Worm (Caenorhabditis elegans) whole organism, young adult: ENCODE data around the gene F13H10.8.

Experiments
- C06A6.2 ChIP-seq: fragments of 200-800 bp; sonication (Bioruptor generic); conservative IDR thresholded peaks from 2 replicates; pipeline ENCODE4 v1.3.6; 2022; ENCODE audit warnings: missing genetic modification characterization, missing compliant biosample characterization
- F22D6.2 ChIP-seq: sonication (generic microtip); optimal IDR thresholded peaks from 2 replicates; lab custom pipeline; 2016; ENCODE audit warnings: mild to moderate bottlenecking, missing genetic modification characterization, missing compliant biosample characterization
- F23B12.7 ChIP-seq: sonication (generic microtip); optimal IDR thresholded peaks from 2 replicates; lab custom pipeline; 2017; ENCODE audit warnings: missing genetic modification characterization, mild to moderate bottlenecking, missing compliant biosample characterization, antibody characterized with exemption, moderate library complexity; ENCODE audit not compliant: insufficient read depth
- F33H1.4 ChIP-seq: fragments of 200-800 bp; sonication (Bioruptor generic); IDR thresholded peaks from 2 replicates; pipeline ENCODE4 v1.3.6; 2022; ENCODE audit warnings: missing genetic modification reagents, missing genetic modification characterization, missing compliant biosample characterization
- F49E8.2 ChIP-seq: sonication (generic microtip); optimal IDR thresholded peaks from 3 replicates; lab custom pipeline; 2017; ENCODE audit warnings: missing genetic modification characterization, mild to moderate bottlenecking, missing compliant biosample characterization, antibody characterized with exemption, moderate library complexity; ENCODE audit not compliant: insufficient read depth
- F52B5.7 ChIP-seq: sonication (generic microtip); optimal IDR thresholded peaks from 2 replicates; lab custom pipeline; 2016; ENCODE audit warnings: mild to moderate bottlenecking, missing genetic modification characterization, missing compliant biosample characterization
- F55B11.4 ChIP-seq: sonication (generic microtip); optimal IDR thresholded peaks from 2 replicates; lab custom pipeline; 2016; ENCODE audit warnings: missing compliant biosample characterization, missing genetic modification characterization, borderline replicate concordance; ENCODE audit not compliant: insufficient read depth
- F57C9.4 ChIP-seq: sonication (generic microtip); optimal IDR thresholded peaks from 2 replicates; lab custom pipeline; 2017; ENCODE audit warnings: mild to moderate bottlenecking, missing genetic modification characterization, missing compliant biosample characterization
- Y53G8AR.9 ChIP-seq: fragments of 200-800 bp; sonication (Bioruptor generic); conservative IDR thresholded peaks from 2 replicates; pipeline ENCODE4 v1.3.6; 2022; ENCODE audit warnings: missing genetic modification reagents, missing genetic modification characterization, missing compliant biosample characterization
- Y56A3A.18 ChIP-seq: fragments of 200-800 bp; sonication (Bioruptor generic); IDR thresholded peaks from 2 replicates; pipeline ENCODE4 v1.3.6; 2022; ENCODE audit warnings: missing genetic modification reagents, missing genetic modification characterization, missing compliant biosample characterization
- ZK185.1 ChIP-seq: sonication (generic microtip); optimal IDR thresholded peaks from 2 replicates; lab custom pipeline; 2016; ENCODE audit warnings: mild to moderate bottlenecking, missing genetic modification characterization, missing compliant biosample characterization; ENCODE audit not compliant: poor library complexity, severe bottlenecking
- ama-1 ChIP-seq, 3 experiments: fragments of 150-350 bp in 1 of 3; sonication (generic microtip) in 2 of 3; optimal IDR thresholded peaks; 2 replicates each; lab custom pipeline; 2014 to 2018; ENCODE audit warnings: missing biosample characterization in 2 of 3, missing genetic modification characterization in 2 of 3, missing genetic modification reagents in 2 of 3
- attf-3 ChIP-seq: fragments of 200-800 bp; sonication (Bioruptor generic); conservative IDR thresholded peaks from 2 replicates; pipeline ENCODE4 v1.3.6; 2022; ENCODE audit warnings: missing genetic modification reagents, missing genetic modification characterization, missing compliant biosample characterization
- attf-5 ChIP-seq: fragments of 200-800 bp; sonication (Bioruptor generic); optimal IDR thresholded peaks from 2 replicates; lab custom pipeline; 2018; ENCODE audit warnings: mild to moderate bottlenecking, missing genetic modification characterization, missing compliant biosample characterization
- ccch-3 ChIP-seq: fragments of 200-800 bp; sonication (Bioruptor generic); optimal IDR thresholded peaks from 2 replicates; lab custom pipeline; 2018; ENCODE audit warnings: mild to moderate bottlenecking, missing genetic modification characterization, missing compliant biosample characterization
- cebp-1 ChIP-seq, 2 experiments: fragments of 200-800 bp in 1 of 2; sonication (Bioruptor generic) in 1 of 2; sonication (generic microtip) in 1 of 2; IDR thresholded peaks in 1 of 2; optimal IDR thresholded peaks in 1 of 2; 2 replicates each; pipeline versions ENCODE4 v1.3.6 to Lab custom; 2017 to 2022; ENCODE audit warnings: missing compliant biosample characterization in 2 of 2, missing genetic modification characterization in 2 of 2, mild to moderate bottlenecking in 1 of 2, missing genetic modification reagents in 1 of 2, moderate library complexity in 1 of 2
- ceh-100 ChIP-seq: fragments of 200-800 bp; sonication (Bioruptor generic); IDR thresholded peaks from 2 replicates; pipeline ENCODE4 v1.3.6; 2022; ENCODE audit warnings: missing genetic modification reagents, missing genetic modification characterization, missing compliant biosample characterization
- ceh-58 ChIP-seq: fragments of 200-800 bp; sonication (Bioruptor generic); IDR thresholded peaks from 2 replicates; pipeline ENCODE4 v1.3.6; 2022; ENCODE audit warnings: missing genetic modification characterization, missing compliant biosample characterization
- dox-1 ChIP-seq: fragments of 200-800 bp; sonication (Bioruptor generic); IDR thresholded peaks from 2 replicates; pipeline ENCODE4 v1.3.6; 2022; ENCODE audit warnings: missing genetic modification reagents, missing genetic modification characterization, missing compliant biosample characterization
- dpl-1 ChIP-seq: fragments of 150-350 bp; optimal IDR thresholded peaks from 2 replicates; lab custom pipeline; 2014; ENCODE audit warnings: missing biosample characterization, missing genetic modification reagents, missing genetic modification characterization
- fkh-3 ChIP-seq: sonication (generic microtip); optimal IDR thresholded peaks from 2 replicates; lab custom pipeline; 2016; ENCODE audit warnings: mild to moderate bottlenecking, missing genetic modification characterization, missing compliant biosample characterization
- gei-17 ChIP-seq: fragments of 200-800 bp; sonication (Bioruptor generic); optimal IDR thresholded peaks from 2 replicates; lab custom pipeline; 2018; ENCODE audit warnings: mild to moderate bottlenecking, missing genetic modification characterization, missing compliant biosample characterization
- hlh-26 ChIP-seq: fragments of 200-800 bp; sonication (Bioruptor generic); conservative IDR thresholded peaks from 2 replicates; pipeline ENCODE4 v1.3.6; 2022; ENCODE audit warnings: missing genetic modification reagents, missing genetic modification characterization, missing compliant biosample characterization
- let-607 ChIP-seq, 2 experiments: fragments of 200-800 bp in 1 of 2; sonication (Bioruptor generic) in 1 of 2; sonication (generic microtip) in 1 of 2; optimal IDR thresholded peaks; 2 replicates each; lab custom pipeline; 2016 to 2018; ENCODE audit warnings: mild to moderate bottlenecking in 2 of 2, missing compliant biosample characterization in 2 of 2, missing genetic modification characterization in 2 of 2, moderate library complexity in 2 of 2, missing genotype in 1 of 2
- lin-54 ChIP-seq: fragments of 200-800 bp; sonication (Bioruptor generic); optimal IDR thresholded peaks from 2 replicates; lab custom pipeline; 2018; ENCODE audit warnings: mild to moderate bottlenecking, missing genetic modification characterization, missing compliant biosample characterization
- lsl-1 ChIP-seq: fragments of 200-800 bp; sonication (Bioruptor generic); optimal IDR thresholded peaks from 2 replicates; lab custom pipeline; 2018; ENCODE audit warnings: mild to moderate bottlenecking, missing genetic modification characterization, moderate library complexity, missing compliant biosample characterization
- mcd-1 ChIP-seq: fragments of 200-800 bp; sonication (Bioruptor generic); IDR thresholded peaks from 2 replicates; pipeline ENCODE4 v1.3.6; 2022; ENCODE audit warnings: missing genetic modification reagents, missing genetic modification characterization, missing compliant biosample characterization
- nhr-80 ChIP-seq: sonication (generic microtip); optimal IDR thresholded peaks from 2 replicates; lab custom pipeline; 2016; ENCODE audit warnings: missing genetic modification characterization, missing compliant biosample characterization
- nhr-90 ChIP-seq: sonication (generic microtip); optimal IDR thresholded peaks from 2 replicates; lab custom pipeline; 2016; ENCODE audit warnings: missing genotype, mild to moderate bottlenecking, missing genetic modification characterization, missing compliant biosample characterization
- repo-1 ChIP-seq: sonication (generic microtip); optimal IDR thresholded peaks from 2 replicates; lab custom pipeline; 2017; ENCODE audit warnings: mild to moderate bottlenecking, missing genetic modification characterization, missing compliant biosample characterization
- snpc-3.4 ChIP-seq: sonication (generic microtip); optimal IDR thresholded peaks from 2 replicates; lab custom pipeline; 2017; ENCODE audit warnings: missing genetic modification characterization, mild to moderate bottlenecking, missing compliant biosample characterization, antibody characterized with exemption, moderate library complexity, missing genotype, missing genetic modification reagents
- snpc-4 ChIP-seq, 5 experiments: fragments of 150-350 bp in 1 of 5; sonication (generic microtip) in 4 of 5; optimal IDR thresholded peaks; 2 replicates each; lab custom pipeline; 2014 to 2018; ENCODE audit warnings: missing genetic modification characterization in 5 of 5, missing biosample characterization in 3 of 5, antibody characterized with exemption in 2 of 5, mild to moderate bottlenecking in 2 of 5, missing compliant biosample characterization in 2 of 5, missing genotype in 2 of 5, moderate library complexity in 2 of 5, missing genetic modification reagents in 1 of 5
- unc-130 ChIP-seq: sonication (generic microtip); optimal IDR thresholded peaks from 2 replicates; lab custom pipeline; 2016; ENCODE audit warnings: missing genetic modification reagents, missing genetic modification characterization, missing compliant biosample characterization
- unc-62 ChIP-seq: fragments of 150-350 bp; optimal IDR thresholded peaks from 2 replicates; lab custom pipeline; 2014; ENCODE audit warnings: missing biosample characterization, missing genetic modification reagents, missing genetic modification characterization
- zim-3 ChIP-seq: sonication (generic microtip); optimal IDR thresholded peaks from 2 replicates; lab custom pipeline; 2017; ENCODE audit warnings: mild to moderate bottlenecking, missing genetic modification characterization, moderate library complexity, missing compliant biosample characterization
- ztf-22 ChIP-seq: fragments of 200-800 bp; sonication (Bioruptor generic); optimal IDR thresholded peaks from 2 replicates; lab custom pipeline; 2018; ENCODE audit warnings: mild to moderate bottlenecking, missing genetic modification characterization, moderate library complexity, missing compliant biosample characterization
- ztf-26 ChIP-seq: sonication (generic microtip); optimal IDR thresholded peaks from 2 replicates; lab custom pipeline; 2017; ENCODE audit warnings: missing genetic modification characterization, missing compliant biosample characterization

Gene F13H10.8

DNA sequence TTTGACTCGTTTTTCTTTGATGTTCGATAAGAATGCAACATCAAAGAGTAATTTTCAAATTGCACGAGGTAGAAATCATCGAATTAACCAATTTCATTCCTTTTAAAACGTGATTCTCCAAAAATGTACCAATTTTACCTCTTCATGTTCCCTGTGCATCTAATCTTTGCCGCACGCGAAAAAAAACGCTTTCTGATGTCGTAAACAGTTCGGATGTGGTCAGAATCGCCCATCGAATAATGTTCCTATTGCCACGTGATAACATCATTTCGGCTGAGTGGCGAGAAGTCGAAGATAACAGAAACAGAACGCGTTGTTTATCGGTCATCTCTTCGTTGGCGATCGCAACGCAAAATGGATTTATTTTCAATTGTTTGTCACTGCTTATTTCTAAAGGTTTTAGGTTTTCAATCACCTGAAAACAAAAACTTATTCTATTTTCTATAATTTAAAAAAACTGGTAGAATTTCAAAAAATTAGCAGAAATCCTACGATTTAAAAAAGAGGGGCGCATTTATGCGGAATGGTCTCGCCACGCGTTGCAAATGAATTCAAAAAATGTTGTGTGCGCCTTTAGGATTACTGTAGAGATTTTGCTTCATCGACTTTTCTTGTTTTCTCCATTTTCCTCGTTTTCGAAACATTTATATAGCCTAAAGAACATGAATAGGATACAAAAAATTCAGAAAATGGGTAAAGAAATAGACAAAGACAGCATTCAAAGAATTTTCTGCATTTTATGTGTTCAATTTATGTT is 1.4 kb downstream of the F13H10.8 start, which contains the start of gene mogs-1 (continued):
- TF ChIP-seq ztf-22 (GFP tag; lab: Kevin White, UChicago): no peak
- peak; percentile 59; the same call in 1 of the 2 replicates for TF ChIP-seq F33H1.4 (GFP tag; lab: Robert Waterston, UW)
- TF ChIP-seq lsl-1 (GFP tag; lab: Kevin White, UChicago): peak; percentile 64
- TF ChIP-seq zim-3 (tag; lab: Kevin White, UChicago): no peak
- TF ChIP-seq ZK185.1: no peak
- TF ChIP-seq Y53G8AR.9 (GFP tag; lab: Robert Waterston, UW): no peak
- TF ChIP-seq dpl-1 (GFP tag; lab: Kevin White, UChicago): no peak
- TF ChIP-seq nhr-90 (tag; lab: Kevin White, UChicago): no peak
- TF ChIP-seq ztf-26 (tag; lab: Kevin White, UChicago): peak; percentile 57
- no peak for TF ChIP-seq F22D6.2 (tag; lab: Kevin White, UChicago)
- no peak for TF ChIP-seq snpc-3.4
- TF ChIP-seq unc-62 (GFP tag; lab: Kevin White, UChicago): no peak
- no peak for TF ChIP-seq gei-17 (GFP tag; lab: Kevin White, UChicago)
- peak; percentile 40 for TF ChIP-seq attf-5 (GFP tag; lab: Kevin White, UChicago)
- no peak for TF ChIP-seq F49E8.2 (tag; lab: Kevin White, UChicago)
- TF ChIP-seq lin-54 (GFP tag; lab: Kevin White, UChicago): peak; percentile 31
- no peak for TF ChIP-seq F23B12.7 (tag; lab: Kevin White, UChicago)
- TF ChIP-seq unc-130 (GFP tag; lab: Kevin White, UChicago): no peak
- TF ChIP-seq cebp-1 (GFP tag; IDR thresholded peaks at IDR 0.05; lab: Robert Waterston, UW): no peak
- peak; percentile 39 for TF ChIP-seq cebp-1 (tag; optimal IDR thresholded peaks at IDR 0.05; lab: Kevin White, UChicago)
- TF ChIP-seq hlh-26 (GFP tag; lab: Robert Waterston, UW): no peak
- no peak for TF ChIP-seq ccch-3
- TF ChIP-seq let-607 (tag; optimal IDR thresholded peaks at IDR 0.05; lab: Kevin White, UChicago): peak in 1 of 2 experiments; percentile 25
- no peak for TF ChIP-seq snpc-4 (GFP tag; optimal IDR thresholded peaks at IDR 0.05; lab: Kevin White, UChicago)
- TF ChIP-seq snpc-4 (tag; optimal IDR thresholded peaks at IDR 0.05; lab: Kevin White, UChicago): no peak
- peak; percentile 52 for TF ChIP-seq nhr-80 (tag; lab: Kevin White, UChicago)
- no peak for TF ChIP-seq F57C9.4
- TF ChIP-seq dox-1 (GFP tag; lab: Robert Waterston, UW): 0 out of 2 replicates have a peak, but pooled peaks have one; percentile 42
- no peak for TF ChIP-seq F55B11.4 (tag; lab: Kevin White, UChicago)
- TF ChIP-seq fkh-3 (tag; lab: Kevin White, UChicago): no peak
- TF ChIP-seq Y56A3A.18: no peak
- peak; percentile 6 for TF ChIP-seq repo-1
- no peak for TF ChIP-seq ceh-58 (GFP tag; lab: Robert Waterston, UW)
- no peak for TF ChIP-seq attf-3 (GFP tag; lab: Robert Waterston, UW)
- no peak for TF ChIP-seq F52B5.7 (tag; lab: Kevin White, UChicago)
- 0 out of 2 replicates have a peak, but pooled peaks have one; percentile 4 for TF ChIP-seq mcd-1
- TF ChIP-seq ceh-100 (GFP tag; lab: Robert Waterston, UW): no peak

ce11 chrIV:11022303-11022702 is 2.0 kb downstream of the F13H10.8 start, which contains the start of gene alh-3:
TSS of gene alh-3 (plus strand) at chrIV:11022603.
- no peak for TF ChIP-seq C06A6.2
- TF ChIP-seq ama-1 (optimal IDR thresholded peaks at IDR 0.05; lab: Kevin White, UChicago): peak; percentile 7
- TF ChIP-seq ama-1 (GFP tag; optimal IDR thresholded peaks at IDR 0.05; lab: Kevin White, UChicago): no peak
- TF ChIP-seq, all 124 proteins: peak for 1
